Worm (Caenorhabditis elegans): ENCODE measurements around the gene pfd-4.

DNA sequence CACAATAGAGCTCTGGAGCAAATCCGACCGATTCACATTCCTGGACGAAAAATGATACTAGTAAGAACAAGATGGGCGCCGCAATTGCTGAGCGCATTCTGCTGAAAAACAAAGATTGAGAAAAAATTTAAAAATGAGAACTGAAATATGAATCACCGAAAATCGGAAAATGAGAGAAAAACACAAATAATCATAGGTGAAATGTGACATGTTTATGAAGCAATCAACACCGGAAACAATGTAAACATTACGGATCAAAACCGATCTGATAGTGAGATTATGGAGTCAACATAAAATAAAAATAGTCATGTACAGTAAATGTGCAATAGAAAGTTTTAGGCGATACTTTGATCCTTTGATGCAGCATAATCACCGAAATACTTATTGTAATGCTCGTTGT, 1.1 kb upstream of the pfd-4 start, which contains the start of gene dnj-2:
- TF ChIP-seq egl-43 (GFP tag; IDR thresholded peaks at IDR 0.05) (no peak), nhr-102 (tag; optimal IDR thresholded peaks at IDR 0.05) (no peak), lsy-2 (tag; optimal IDR thresholded peaks at IDR 0.05) (no peak), nhr-11 (tag; optimal IDR thresholded peaks at IDR 0.05) (no peak), gei-8 (GFP tag; optimal IDR thresholded peaks at IDR 0.05) (no peak), daf-8 (GFP tag; IDR thresholded peaks at IDR 0.05) (no peak), pha-4 (GFP tag; IDR thresholded peaks at IDR 0.05) (no peak), pha-4 (tag; optimal IDR thresholded peaks at IDR 0.05) (no peak), tag-97 (GFP tag; IDR thresholded peaks at IDR 0.05) (no peak)

Data from whole organism, L4 larva.